Worm (Caenorhabditis elegans): ENCODE data around the gene cutl-1.

Gene cutl-1

ce11 chrV:13370265-13370664 is 35.6 kb downstream of the cutl-1 start:
- TF ChIP-seq nhr-23 (tag; optimal IDR thresholded peaks at IDR 0.05) (no peak), skn-1 (tag; optimal IDR thresholded peaks at IDR 0.05) (no peak), lsy-12 (tag; optimal IDR thresholded peaks at IDR 0.05) (no peak), pqm-1 (tag; optimal IDR thresholded peaks at IDR 0.05) (no peak)

ce11 chrV:13369663-13370062 is 36.3 kb downstream of the cutl-1 start:
- TF ChIP-seq daf-12 (tag; optimal IDR thresholded peaks at IDR 0.05) (no peak), pqm-1 (tag; optimal IDR thresholded peaks at IDR 0.05) (peak; percentile 79), nhr-237 (tag; optimal IDR thresholded peaks at IDR 0.05) (no peak), sea-2 (GFP tag; optimal IDR thresholded peaks at IDR 0.05) (no peak), ZK546.5 (tag; optimal IDR thresholded peaks at IDR 0.05) (no peak), unc-62 (GFP tag; optimal IDR thresholded peaks at IDR 0.05) (no peak), nhr-25 (tag; optimal IDR thresholded peaks at IDR 0.05) (no peak), nhr-43 (tag; optimal IDR thresholded peaks at IDR 0.05; ENCODE audit: poor library complexity, severe bottlenecking) (peak; percentile 28), ztf-11 (tag; optimal IDR thresholded peaks at IDR 0.05) (no peak), pha-4 (tag; optimal IDR thresholded peaks at IDR 0.05) (no peak), ama-1 (optimal IDR thresholded peaks at IDR 0.05) (no peak), unc-39 (tag; optimal IDR thresholded peaks at IDR 0.05) (no peak), hmg-11 (tag; optimal IDR thresholded peaks at IDR 0.05) (no peak), mdl-1 (tag; optimal IDR thresholded peaks at IDR 0.05) (no peak), elt-2 (tag; optimal IDR thresholded peaks at IDR 0.05) (peak; percentile 83), jun-1 (tag; optimal IDR thresholded peaks at IDR 0.05) (peak; percentile 73), nhr-76 (tag; optimal IDR thresholded peaks at IDR 0.05) (no peak), zag-1 (tag; optimal IDR thresholded peaks at IDR 0.05) (no peak), egl-27 (tag; optimal IDR thresholded peaks at IDR 0.05) (no peak), nhr-11 (tag; optimal IDR thresholded peaks at IDR 0.05) (no peak)

ce11 chrV:13367024-13367423 is 38.9 kb downstream of the cutl-1 start, which contains the start of gene srx-125:
TSS of gene srx-125 (plus strand) at chrV:13367324.
- TF ChIP-seq nfya-1 (tag; optimal IDR thresholded peaks at IDR 0.05; ENCODE audit: insufficient read depth) (no peak), nhr-23 (tag; optimal IDR thresholded peaks at IDR 0.05) (no peak), ceh-28 (tag; optimal IDR thresholded peaks at IDR 0.05) (no peak), ztf-11 (tag; optimal IDR thresholded peaks at IDR 0.05) (no peak), skn-1 (tag; optimal IDR thresholded peaks at IDR 0.05) (no peak), ZK546.5 (tag; optimal IDR thresholded peaks at IDR 0.05) (no peak), nhr-76 (tag; optimal IDR thresholded peaks at IDR 0.05) (no peak), fkh-10 (GFP tag; optimal IDR thresholded peaks at IDR 0.05) (no peak), elt-1 (tag; optimal IDR thresholded peaks at IDR 0.05) (no peak), sea-2 (GFP tag; optimal IDR thresholded peaks at IDR 0.05) (no peak), egl-5 (tag; optimal IDR thresholded peaks at IDR 0.05) (no peak), nhr-77 (tag; optimal IDR thresholded peaks at IDR 0.05) (no peak), snpc-4 (tag; optimal IDR thresholded peaks at IDR 0.05) (no peak), pha-4 (tag; optimal IDR thresholded peaks at IDR 0.05) (no peak), unc-62 (GFP tag; optimal IDR thresholded peaks at IDR 0.05) (no peak), fos-1 (tag; optimal IDR thresholded peaks at IDR 0.05) (no peak), hmg-11 (tag; optimal IDR thresholded peaks at IDR 0.05) (no peak), daf-12 (tag; optimal IDR thresholded peaks at IDR 0.05) (no peak)

- TF ChIP-seq fkh-10 (GFP tag; optimal IDR thresholded peaks at IDR 0.05) (peak; percentile 56), ztf-4 (tag; optimal IDR thresholded peaks at IDR 0.05) (no peak)
Observed at ce11 chrV:13366488-13366887, 39.4 kb downstream of the cutl-1 start.

ce11 chrV:13364227-13364626 is 41.7 kb downstream of the cutl-1 start:
- no peak for TF ChIP-seq egl-27 (tag; optimal IDR thresholded peaks at IDR 0.05)
- TF ChIP-seq zag-1 (tag; optimal IDR thresholded peaks at IDR 0.05), result no peak
- TF ChIP-seq fkh-2 (tag; optimal IDR thresholded peaks at IDR 0.05), result no peak
- TF ChIP-seq tbx-2 (tag; optimal IDR thresholded peaks at IDR 0.05), result no peak
- TF ChIP-seq elt-2 (tag; optimal IDR thresholded peaks at IDR 0.05), result no peak
- TF ChIP-seq aly-2 (tag; optimal IDR thresholded peaks at IDR 0.05), result no peak
- TF ChIP-seq pha-4 (tag; optimal IDR thresholded peaks at IDR 0.05), result no peak
- no peak for TF ChIP-seq ZK546.5 (tag; optimal IDR thresholded peaks at IDR 0.05)
- no peak for TF ChIP-seq unc-39 (tag; optimal IDR thresholded peaks at IDR 0.05)
- TF ChIP-seq mdl-1 (tag; optimal IDR thresholded peaks at IDR 0.05), result no peak
- no peak for TF ChIP-seq ztf-11 (tag; optimal IDR thresholded peaks at IDR 0.05)
- TF ChIP-seq R02D3.7 (tag; optimal IDR thresholded peaks at IDR 0.05), result no peak
- no peak for TF ChIP-seq mml-1 (tag; optimal IDR thresholded peaks at IDR 0.05)
- TF ChIP-seq nhr-25 (tag; optimal IDR thresholded peaks at IDR 0.05), result no peak
- no peak for TF ChIP-seq skn-1 (tag; optimal IDR thresholded peaks at IDR 0.05)

Data from whole organism, L3 larva.